Worm (Caenorhabditis elegans) whole organism, L2 larva: ENCODE measurements around the gene let-99.
A peak's percentile ranks its signal among the peaks of the same experiment; 100 is the strongest.

Experiments
- C34F6.9 ChIP-seq: fragments of 150-350 bp; optimal IDR thresholded peaks from 2 replicates; lab custom pipeline; 2014; ENCODE audit warnings: missing biosample characterization, missing genetic modification characterization
- F13H6.1 ChIP-seq: sonication (generic microtip); optimal IDR thresholded peaks from 2 replicates; lab custom pipeline; 2016; ENCODE audit warnings: missing genetic modification characterization, missing compliant biosample characterization
- ama-1 ChIP-seq: fragments of 150-350 bp; optimal IDR thresholded peaks from 2 replicates; lab custom pipeline; 2018; ENCODE audit warnings: inconsistent platforms
- crh-2 ChIP-seq: sonication (generic microtip); optimal IDR thresholded peaks from 2 replicates; lab custom pipeline; 2017; ENCODE audit warnings: missing biosample characterization, missing genetic modification characterization
- lin-11 ChIP-seq: fragments of 150-350 bp; sonication (generic microtip); optimal IDR thresholded peaks from 2 replicates; lab custom pipeline; 2014; ENCODE audit warnings: missing biosample characterization, missing genetic modification characterization, inconsistent platforms, mixed read lengths
- mab-5 ChIP-seq: fragments of 150-350 bp; optimal IDR thresholded peaks from 2 replicates; lab custom pipeline; 2014; ENCODE audit warnings: missing biosample characterization, missing genetic modification characterization
- mdl-1 ChIP-seq, 2 experiments: fragments of 150-350 bp in 1 of 2; sonication (generic microtip) in 1 of 2; optimal IDR thresholded peaks; 2 replicates each; lab custom pipeline; 2017; ENCODE audit warnings: missing biosample characterization in 2 of 2, missing genetic modification characterization in 2 of 2
- nhr-77 ChIP-seq: fragments of 150-350 bp; optimal IDR thresholded peaks from 2 replicates; lab custom pipeline; 2014; ENCODE audit warnings: missing biosample characterization, missing genetic modification characterization
- peb-1 ChIP-seq: fragments of 150-350 bp; optimal IDR thresholded peaks from 2 replicates; lab custom pipeline; 2014; ENCODE audit warnings: missing biosample characterization, missing genetic modification characterization
- skn-1 ChIP-seq: sonication (generic microtip); optimal IDR thresholded peaks from 2 replicates; lab custom pipeline; 2017; ENCODE audit warnings: missing biosample characterization, missing genetic modification characterization
- unc-39 ChIP-seq: fragments of 150-350 bp; optimal IDR thresholded peaks from 2 replicates; lab custom pipeline; 2014; ENCODE audit warnings: missing biosample characterization, missing genetic modification characterization
- unc-62 ChIP-seq: fragments of 150-350 bp; optimal IDR thresholded peaks from 2 replicates; lab custom pipeline; 2014; ENCODE audit warnings: missing biosample characterization, missing genetic modification reagents, missing genetic modification characterization

ce11 chrIV:12545393-12545792 lies 22.2 kb upstream of the let-99 start:
- TF ChIP-seq lin-11 (tag; lab: Kevin White, UChicago) (no peak), nhr-77 (tag; lab: Kevin White, UChicago) (no peak), C34F6.9 (no peak), ama-1 (no peak), F13H6.1 (tag; lab: Kevin White, UChicago) (no peak), peb-1 (no peak), mdl-1 (tag; optimal IDR thresholded peaks at IDR 0.05; lab: Kevin White, UChicago) (no peak), unc-39 (tag; lab: Kevin White, UChicago) (no peak), unc-62 (no peak), skn-1 (no peak), mab-5 (tag; lab: Kevin White, UChicago) (no peak), crh-2 (tag; lab: Kevin White, UChicago) (peak; percentile 24)
